Worm (Caenorhabditis elegans) whole organism, L3 larva: ENCODE measurements around the gene mlk-1.

Source experiments
- ZK546.5 ChIP-seq: sonication (generic microtip); optimal IDR thresholded peaks from 2 replicates; lab custom pipeline; 2017; ENCODE audit warnings: missing biosample characterization, missing genetic modification characterization
- aly-2 ChIP-seq: fragments of 150-350 bp; optimal IDR thresholded peaks from 2 replicates; lab custom pipeline; 2014; ENCODE audit warnings: missing biosample characterization, missing genetic modification characterization
- ceh-82 ChIP-seq: fragments of 150-350 bp; optimal IDR thresholded peaks from 2 replicates; lab custom pipeline; 2014; ENCODE audit warnings: missing biosample characterization, missing genetic modification characterization
- elt-3 ChIP-seq, 3 experiments: fragments of 150-350 bp in 1 of 3; sonication (generic microtip) in 2 of 3; optimal IDR thresholded peaks; 2 replicates in 2 of 3; 4 replicates in 1 of 3; lab custom pipeline; 2014 to 2017; ENCODE audit warnings: missing biosample characterization in 3 of 3, missing genetic modification characterization in 3 of 3
- mdl-1 ChIP-seq: fragments of 150-350 bp; optimal IDR thresholded peaks from 2 replicates; lab custom pipeline; 2014; ENCODE audit warnings: missing biosample characterization, missing genetic modification characterization
- nfya-1 ChIP-seq: sonication (generic microtip); optimal IDR thresholded peaks from 2 replicates; lab custom pipeline; 2017; ENCODE audit warnings: missing genetic modification characterization, mild to moderate bottlenecking, missing compliant biosample characterization, antibody characterized with exemption, moderate library complexity; ENCODE audit not compliant: insufficient read depth
- nhr-12 ChIP-seq: fragments of 150-350 bp; optimal IDR thresholded peaks from 2 replicates; lab custom pipeline; 2014; ENCODE audit warnings: missing biosample characterization, missing genetic modification characterization
- nhr-23 ChIP-seq: fragments of 150-350 bp; optimal IDR thresholded peaks from 2 replicates; lab custom pipeline; 2014; ENCODE audit warnings: missing biosample characterization, missing genetic modification reagents, missing genetic modification characterization
- nhr-28 ChIP-seq: fragments of 150-350 bp; optimal IDR thresholded peaks from 2 replicates; lab custom pipeline; 2014; ENCODE audit warnings: missing biosample characterization, missing genetic modification characterization
- sea-2 ChIP-seq: fragments of 150-350 bp; sonication (generic microtip); optimal IDR thresholded peaks from 4 replicates; lab custom pipeline; 2014; ENCODE audit warnings: missing biosample characterization, missing genetic modification reagents, missing genetic modification characterization
- tbx-2 ChIP-seq: sonication (generic microtip); optimal IDR thresholded peaks from 2 replicates; lab custom pipeline; 2016; ENCODE audit warnings: mild to moderate bottlenecking, missing genetic modification characterization, missing compliant biosample characterization
- unc-39 ChIP-seq: sonication (generic microtip); optimal IDR thresholded peaks from 4 replicates; lab custom pipeline; 2017; ENCODE audit warnings: missing biosample characterization, missing genetic modification characterization
- ztf-11 ChIP-seq: fragments of 150-350 bp; optimal IDR thresholded peaks from 2 replicates; lab custom pipeline; 2014; ENCODE audit warnings: missing biosample characterization, missing genetic modification characterization

ce11 chrV:5049333-5049942 lies 15.2 kb downstream of the mlk-1 start, which contains the start of the genes pqn-51 and K11D12.14:
- TF ChIP-seq aly-2 (tag; lab: Kevin White, UChicago) (no peak), nhr-23 (tag; lab: Kevin White, UChicago) (peak; percentile 88), sea-2 (peak; percentile 91), mdl-1 (tag; lab: Kevin White, UChicago) (no peak), ZK546.5 (peak; percentile 77), nhr-28 (tag; lab: Kevin White, UChicago) (no peak), tbx-2 (tag; lab: Kevin White, UChicago) (peak; percentile 85), ceh-82 (tag; lab: Kevin White, UChicago) (peak; percentile 61), nhr-12 (tag; lab: Kevin White, UChicago) (no peak), ztf-11 (tag; lab: Kevin White, UChicago) (peak; percentile 2), nfya-1 (tag; lab: Kevin White, UChicago) (peak; percentile 95), elt-3 (tag; optimal IDR thresholded peaks at IDR 0.05; lab: Kevin White, UChicago) (peak in 1 of 3 experiments; percentile 12), unc-39 (tag; lab: Kevin White, UChicago) (no peak)
